Worm (Caenorhabditis elegans) whole organism, L2 larva: ENCODE results near the gene ent-1.

Experiments
- nhr-237 ChIP-seq: fragments of 150-350 bp; optimal IDR thresholded peaks from 2 replicates; lab custom pipeline; 2014; ENCODE audit warnings: missing biosample characterization, missing genetic modification characterization
- nhr-25 ChIP-seq: fragments of 150-350 bp; sonication (generic microtip); optimal IDR thresholded peaks from 3 replicates; lab custom pipeline; 2014; ENCODE audit warnings: missing biosample characterization, missing genetic modification characterization

DNA sequence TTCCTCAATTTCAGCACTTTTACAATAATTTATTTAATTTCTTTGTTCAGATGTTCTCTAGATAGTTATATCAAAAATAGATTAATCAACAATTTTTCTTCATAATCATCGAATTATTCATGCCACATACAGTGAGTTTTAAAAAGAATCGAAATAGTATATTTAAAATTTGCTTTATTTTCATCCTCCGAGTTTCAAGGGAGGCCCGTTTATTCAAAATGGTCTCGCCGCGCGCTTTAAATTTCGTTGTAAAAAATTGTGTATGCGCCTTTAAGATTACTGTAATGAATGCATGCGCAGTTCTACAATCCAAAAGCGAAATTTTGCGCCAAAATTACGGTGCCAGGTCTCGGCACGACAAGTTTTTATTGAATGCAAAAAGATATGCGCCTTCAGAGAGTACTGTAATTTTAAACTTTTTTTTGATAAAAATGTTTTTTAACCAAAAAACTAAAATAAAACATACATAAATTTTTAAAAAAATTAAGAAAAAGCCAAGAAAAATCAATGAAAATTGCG is 4.6 kb upstream of the ent-1 start, which contains the start of gene ZK792.1:
- TF ChIP-seq nhr-25 (tag; lab: Kevin White, UChicago) (no peak), nhr-237 (no peak)
